Fruit fly (Drosophila melanogaster): ENCODE results near the gene PpD3.

PpD3 gene

DNA sequence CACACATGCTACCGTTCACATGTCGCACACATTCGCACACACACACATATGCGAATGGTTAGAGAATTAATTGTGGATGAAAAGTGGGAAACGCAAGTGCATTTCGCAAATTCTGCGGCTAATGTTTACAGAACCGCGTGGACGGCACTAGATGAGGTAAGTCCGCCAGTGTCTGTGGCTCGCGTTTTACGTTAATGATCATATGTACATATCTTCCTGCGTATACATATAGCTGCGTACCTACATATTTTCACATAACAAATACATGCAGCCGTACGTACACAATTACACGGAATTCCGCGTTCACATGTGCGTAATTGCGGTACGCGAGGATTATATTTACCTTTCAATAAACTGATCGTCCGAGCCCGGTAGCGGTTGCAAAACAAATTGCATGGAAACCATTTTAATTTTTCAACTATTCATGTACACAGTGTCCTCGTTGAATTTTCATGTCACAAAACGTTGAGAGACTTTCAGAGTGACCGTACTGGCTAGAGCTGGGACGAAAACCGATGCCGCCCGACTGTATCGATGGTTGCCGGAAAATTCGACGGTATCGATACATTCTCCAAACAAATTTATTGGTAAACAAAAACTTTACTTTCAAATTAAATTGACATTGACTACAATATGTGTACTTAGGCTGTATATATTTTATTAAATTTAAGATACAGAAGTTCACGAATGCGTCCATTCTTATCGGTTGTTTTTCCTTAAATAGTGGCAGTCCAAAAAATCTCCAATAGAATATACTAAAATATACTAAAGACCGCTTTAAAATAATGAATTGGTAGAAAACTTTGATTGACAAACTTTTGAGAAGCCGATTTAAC is 22.3 kb upstream of the PpD3 start, which contains the start of gene hyd (continued):
- TF ChIP-seq vnd (GFP tag; IDR thresholded peaks at IDR 0.05; ENCODE audit: partially characterized antibody), result peak; percentile 67; the same call in 2 of the 3 replicates
- TF ChIP-seq ci (GFP tag; IDR thresholded peaks at IDR 0.05), result no peak
- TF ChIP-seq CG1529 (GFP tag; optimal IDR thresholded peaks at IDR 0.05), result no peak
- peak; percentile 43 for TF ChIP-seq CG34376 (GFP tag; optimal IDR thresholded peaks at IDR 0.05)
- no peak for TF ChIP-seq sr (GFP tag; IDR thresholded peaks at IDR 0.05)
- TF ChIP-seq repo (GFP tag; optimal IDR thresholded peaks at IDR 0.05), result no peak
- peak; percentile 66; the same call in 2 of the 3 replicates for TF ChIP-seq CG14860 (GFP tag; IDR thresholded peaks at IDR 0.05; ENCODE audit: partially characterized antibody)
- TF ChIP-seq CG34224 (GFP tag; IDR thresholded peaks at IDR 0.05; ENCODE audit: partially characterized antibody), result peak; percentile 74
- peak; percentile 35; the same call in 2 of the 3 replicates for TF ChIP-seq mld (GFP tag; IDR thresholded peaks at IDR 0.05; ENCODE audit: partially characterized antibody)
- peak; percentile 62 for TF ChIP-seq nmo (GFP tag; optimal IDR thresholded peaks at IDR 0.05)
- TF ChIP-seq CG14710 (tag; optimal IDR thresholded peaks at IDR 0.05), result peak; percentile 63
- peak; percentile 19 for TF ChIP-seq CG13624 (GFP tag; optimal IDR thresholded peaks at IDR 0.05)
- no peak for TF ChIP-seq CG1024 (GFP tag; IDR thresholded peaks at IDR 0.05)
- TF ChIP-seq CG12219 (GFP tag; optimal IDR thresholded peaks at IDR 0.05), result no peak
- TF ChIP-seq Dref (GFP tag; IDR thresholded peaks at IDR 0.05), result peak; percentile 89
- TF ChIP-seq jing (GFP tag; optimal IDR thresholded peaks at IDR 0.05), result no peak
- no peak for TF ChIP-seq da (GFP tag; optimal IDR thresholded peaks at IDR 0.05)
- TF ChIP-seq YL-1 (GFP tag; optimal IDR thresholded peaks at IDR 0.05), result peak; percentile 76
- peak; percentile 90 for TF ChIP-seq amos (GFP tag; IDR thresholded peaks at IDR 0.05; ENCODE audit: partially characterized antibody)
- no peak for TF ChIP-seq Nf-YC (tag; optimal IDR thresholded peaks at IDR 0.05)
- TF ChIP-seq crp (GFP tag; optimal IDR thresholded peaks at IDR 0.05), result no peak
- no peak for TF ChIP-seq her (GFP tag; optimal IDR thresholded peaks at IDR 0.05)
- peak; percentile 77 for TF ChIP-seq CG12659 (GFP tag; optimal IDR thresholded peaks at IDR 0.05)
- TF ChIP-seq Ets97D (GFP tag; optimal IDR thresholded peaks at IDR 0.05), result peak; percentile 51
- peak; percentile 87 for TF ChIP-seq Opbp (GFP tag; IDR thresholded peaks at IDR 0.05; ENCODE audit: partially characterized antibody)
- TF ChIP-seq CG7786 (GFP tag; optimal IDR thresholded peaks at IDR 0.05), result no peak
- TF ChIP-seq seq (GFP tag; IDR thresholded peaks at IDR 0.05), result no peak
- no peak for TF ChIP-seq tio (GFP tag; optimal IDR thresholded peaks at IDR 0.05)
- no peak for TF ChIP-seq ken (GFP tag; IDR thresholded peaks at IDR 0.05)
- TF ChIP-seq kah (GFP tag; optimal IDR thresholded peaks at IDR 0.05), result no peak
- no peak for TF ChIP-seq hth (optimal IDR thresholded peaks at IDR 0.05)
- TF ChIP-seq stwl (tag; optimal IDR thresholded peaks at IDR 0.05), result peak; percentile 62
- no peak for TF ChIP-seq Xrp1 (GFP tag; IDR thresholded peaks at IDR 0.05)
- peak; percentile 36 for TF ChIP-seq CG1792 (GFP tag; optimal IDR thresholded peaks at IDR 0.05)
- peak; percentile 45 for TF ChIP-seq CG3995 (GFP tag; optimal IDR thresholded peaks at IDR 0.05)
- TF ChIP-seq CG42726 (GFP tag; IDR thresholded peaks at IDR 0.05; ENCODE audit: partially characterized antibody), result peak; percentile 74; the same call in 1 of the 2 replicates
- TF ChIP-seq CG7963 (GFP tag; IDR thresholded peaks at IDR 0.05; ENCODE audit: partially characterized antibody), result peak; percentile 64; the same call in 2 of the 3 replicates
- TF ChIP-seq nerfin-1 (tag; optimal IDR thresholded peaks at IDR 0.05), result peak; percentile 89
- no peak for TF ChIP-seq CG32767 (GFP tag; IDR thresholded peaks at IDR 0.05)
- no peak for TF ChIP-seq CG43689 (GFP tag; IDR thresholded peaks at IDR 0.05)
- TF ChIP-seq Sry-δ (GFP tag; optimal IDR thresholded peaks at IDR 0.05), result peak; percentile 91
- TF ChIP-seq dmrt99B (tag; optimal IDR thresholded peaks at IDR 0.05), result no peak
- TF ChIP-seq Dek (tag; optimal IDR thresholded peaks at IDR 0.05), result no peak
- TF ChIP-seq D (optimal IDR thresholded peaks at IDR 0.05), result no peak
- no peak for TF ChIP-seq D (GFP tag; optimal IDR thresholded peaks at IDR 0.05)
- peak; percentile 33; the same call in 1 of the 2 replicates for TF ChIP-seq Nf-YA (GFP tag; IDR thresholded peaks at IDR 0.05)
- peak; percentile 98 for TF ChIP-seq cg (GFP tag; optimal IDR thresholded peaks at IDR 0.05)
- TF ChIP-seq CG15696 (tag; optimal IDR thresholded peaks at IDR 0.05), result no peak
- no peak for TF ChIP-seq sisA (GFP tag; IDR thresholded peaks at IDR 0.05)

All from whole organism, embryonic.